Worm (Caenorhabditis elegans) whole organism, L4/young adult: ENCODE measurements around the gene W02B3.4.

Experiments
- W03F9.2 ChIP-seq: fragments of 150-350 bp; optimal IDR thresholded peaks from 2 replicates; lab custom pipeline; 2014; ENCODE audit warnings: missing biosample characterization, missing genetic modification characterization
- him-1 ChIP-seq: sonication (generic microtip); optimal IDR thresholded peaks from 2 replicates; lab custom pipeline; 2016; ENCODE audit warnings: missing genotype, missing genetic modification reagents, missing genetic modification characterization, missing compliant biosample characterization

- peak; percentile 97 for TF ChIP-seq him-1 (tag; lab: Kevin White, UChicago)
- TF ChIP-seq W03F9.2 (tag; lab: Kevin White, UChicago): no peak
These were observed 14.8 kb downstream of the W02B3.4 start, which contains the start of gene W02B3.3 for ce11 chrIII:668303-668893.
